Worm (Caenorhabditis elegans) whole organism, L2 larva: Measurements from ENCODE around the gene srsx-13.
A peak's percentile ranks its signal among the peaks of the same experiment; 100 is the strongest.

Experiments
- C34F6.9 ChIP-seq: fragments of 150-350 bp; optimal IDR thresholded peaks from 2 replicates; lab custom pipeline; 2014; ENCODE audit warnings: missing biosample characterization, missing genetic modification characterization
- F13H6.1 ChIP-seq: sonication (generic microtip); optimal IDR thresholded peaks from 2 replicates; lab custom pipeline; 2016; ENCODE audit warnings: missing genetic modification characterization, missing compliant biosample characterization
- R02D3.7 ChIP-seq: fragments of 150-350 bp; optimal IDR thresholded peaks from 2 replicates; lab custom pipeline; 2014; ENCODE audit warnings: missing biosample characterization, missing genetic modification characterization
- Y55F3AM.14 ChIP-seq: fragments of 200-800 bp; sonication (Bioruptor generic); optimal IDR thresholded peaks from 2 replicates; lab custom pipeline; 2018; ENCODE audit warnings: mild to moderate bottlenecking, missing genetic modification characterization, missing compliant biosample characterization
- ZK546.5 ChIP-seq: sonication (generic microtip); optimal IDR thresholded peaks from 2 replicates; lab custom pipeline; 2017; ENCODE audit warnings: missing biosample characterization, missing genetic modification characterization
- alr-1 ChIP-seq: fragments of 150-350 bp; optimal IDR thresholded peaks from 2 replicates; lab custom pipeline; 2014; ENCODE audit warnings: missing biosample characterization, missing genetic modification characterization
- aly-2 ChIP-seq: fragments of 150-350 bp; optimal IDR thresholded peaks from 2 replicates; lab custom pipeline; 2014; ENCODE audit warnings: missing biosample characterization, missing genetic modification characterization
- ama-1 ChIP-seq: fragments of 150-350 bp; optimal IDR thresholded peaks from 2 replicates; lab custom pipeline; 2018; ENCODE audit warnings: inconsistent platforms
- blmp-1 ChIP-seq: sonication (generic microtip); optimal IDR thresholded peaks from 2 replicates; lab custom pipeline; 2017; ENCODE audit warnings: missing genetic modification characterization, mild to moderate bottlenecking, missing compliant biosample characterization, antibody characterized with exemption, moderate library complexity; ENCODE audit not compliant: insufficient read depth
- ceh-82 ChIP-seq: fragments of 150-350 bp; optimal IDR thresholded peaks from 2 replicates; lab custom pipeline; 2014; ENCODE audit warnings: missing biosample characterization, missing genetic modification characterization
- crh-2 ChIP-seq: sonication (generic microtip); optimal IDR thresholded peaks from 2 replicates; lab custom pipeline; 2017; ENCODE audit warnings: missing biosample characterization, missing genetic modification characterization
- dmd-4 ChIP-seq: sonication (generic microtip); optimal IDR thresholded peaks from 2 replicates; lab custom pipeline; 2017; ENCODE audit warnings: missing biosample characterization, missing genetic modification characterization
- egl-27 ChIP-seq: sonication (generic microtip); optimal IDR thresholded peaks from 3 replicates; lab custom pipeline; 2017; ENCODE audit warnings: missing biosample characterization, missing genetic modification reagents, missing genetic modification characterization
- elt-1 ChIP-seq: fragments of 150-350 bp; optimal IDR thresholded peaks from 2 replicates; lab custom pipeline; 2014; ENCODE audit warnings: missing biosample characterization, missing genetic modification characterization
- elt-3 ChIP-seq: sonication (generic microtip); optimal IDR thresholded peaks from 2 replicates; lab custom pipeline; 2017; ENCODE audit warnings: missing biosample characterization, missing genetic modification characterization
- fos-1 ChIP-seq: fragments of 150-350 bp; optimal IDR thresholded peaks from 2 replicates; lab custom pipeline; 2014; ENCODE audit warnings: missing biosample characterization, missing genetic modification characterization
- lin-11 ChIP-seq: fragments of 150-350 bp; sonication (generic microtip); optimal IDR thresholded peaks from 2 replicates; lab custom pipeline; 2014; ENCODE audit warnings: missing biosample characterization, missing genetic modification characterization, inconsistent platforms, mixed read lengths
- lin-13 ChIP-seq: fragments of 150-350 bp; optimal IDR thresholded peaks from 2 replicates; lab custom pipeline; 2014; ENCODE audit warnings: missing biosample characterization, missing genetic modification reagents, missing genetic modification characterization
- lin-39 ChIP-seq: fragments of 150-350 bp; optimal IDR thresholded peaks from 2 replicates; lab custom pipeline; 2014; ENCODE audit warnings: missing biosample characterization, missing genetic modification reagents, missing genetic modification characterization
- lsy-2 ChIP-seq, 2 experiments: fragments of 150-350 bp in 1 of 2; sonication (generic microtip) in 1 of 2; optimal IDR thresholded peaks; 2 replicates each; lab custom pipeline; 2014 to 2017; ENCODE audit warnings: missing biosample characterization in 2 of 2, missing genetic modification characterization in 2 of 2
- mab-5 ChIP-seq: fragments of 150-350 bp; optimal IDR thresholded peaks from 2 replicates; lab custom pipeline; 2014; ENCODE audit warnings: missing biosample characterization, missing genetic modification characterization
- mbf-1 ChIP-seq: sonication (generic microtip); optimal IDR thresholded peaks from 2 replicates; lab custom pipeline; 2017; ENCODE audit warnings: missing biosample characterization, missing genetic modification characterization
- mdl-1 ChIP-seq, 2 experiments: fragments of 150-350 bp in 1 of 2; sonication (generic microtip) in 1 of 2; optimal IDR thresholded peaks; 2 replicates each; lab custom pipeline; 2017; ENCODE audit warnings: missing biosample characterization in 2 of 2, missing genetic modification characterization in 2 of 2
- nhr-11 ChIP-seq: fragments of 150-350 bp; optimal IDR thresholded peaks from 2 replicates; lab custom pipeline; 2014; ENCODE audit warnings: missing biosample characterization, missing genetic modification characterization
- nhr-21 ChIP-seq: fragments of 150-350 bp; optimal IDR thresholded peaks from 2 replicates; lab custom pipeline; 2014; ENCODE audit warnings: missing biosample characterization, missing genetic modification characterization
- nhr-23 ChIP-seq: fragments of 150-350 bp; optimal IDR thresholded peaks from 2 replicates; lab custom pipeline; 2014; ENCODE audit warnings: missing biosample characterization, missing genetic modification reagents, missing genetic modification characterization
- nhr-237 ChIP-seq: fragments of 150-350 bp; optimal IDR thresholded peaks from 2 replicates; lab custom pipeline; 2014; ENCODE audit warnings: missing biosample characterization, missing genetic modification characterization
- nhr-25 ChIP-seq: fragments of 150-350 bp; sonication (generic microtip); optimal IDR thresholded peaks from 3 replicates; lab custom pipeline; 2014; ENCODE audit warnings: missing biosample characterization, missing genetic modification characterization
- nhr-6 ChIP-seq: fragments of 150-350 bp; optimal IDR thresholded peaks from 2 replicates; lab custom pipeline; 2014; ENCODE audit warnings: missing biosample characterization, missing genetic modification characterization
- peb-1 ChIP-seq: fragments of 150-350 bp; optimal IDR thresholded peaks from 2 replicates; lab custom pipeline; 2014; ENCODE audit warnings: missing biosample characterization, missing genetic modification characterization
- sem-4 ChIP-seq: fragments of 150-350 bp; optimal IDR thresholded peaks from 2 replicates; lab custom pipeline; 2014; ENCODE audit warnings: missing biosample characterization, missing genetic modification reagents, missing genetic modification characterization
- skn-1 ChIP-seq: sonication (generic microtip); optimal IDR thresholded peaks from 2 replicates; lab custom pipeline; 2017; ENCODE audit warnings: missing biosample characterization, missing genetic modification characterization
- sma-3 ChIP-seq: sonication (generic microtip); optimal IDR thresholded peaks from 2 replicates; lab custom pipeline; 2016; ENCODE audit warnings: missing genetic modification reagents, missing genetic modification characterization, missing compliant biosample characterization
- sma-9 ChIP-seq, 2 experiments: fragments of 150-350 bp in 1 of 2; sonication (generic microtip) in 1 of 2; optimal IDR thresholded peaks; 2 replicates each; lab custom pipeline; 2014 to 2016; ENCODE audit warnings: missing genetic modification characterization in 2 of 2, mild to moderate bottlenecking in 1 of 2, missing biosample characterization in 1 of 2, missing compliant biosample characterization in 1 of 2, missing genetic modification reagents in 1 of 2, moderate library complexity in 1 of 2
- snpc-4 ChIP-seq: fragments of 150-350 bp; optimal IDR thresholded peaks from 2 replicates; lab custom pipeline; 2014; ENCODE audit warnings: missing biosample characterization, missing genetic modification characterization
- unc-55 ChIP-seq: fragments of 150-350 bp; sonication (generic microtip); optimal IDR thresholded peaks from 3 replicates; lab custom pipeline; 2014; ENCODE audit warnings: missing biosample characterization, missing genetic modification reagents, missing genetic modification characterization
- zag-1 ChIP-seq: fragments of 150-350 bp; optimal IDR thresholded peaks from 2 replicates; lab custom pipeline; 2014; ENCODE audit warnings: missing biosample characterization, missing genetic modification characterization
- ztf-11 ChIP-seq: sonication (generic microtip); optimal IDR thresholded peaks from 2 replicates; lab custom pipeline; 2017; ENCODE audit warnings: missing biosample characterization, missing genetic modification characterization
- ztf-4 ChIP-seq: fragments of 150-350 bp; optimal IDR thresholded peaks from 2 replicates; lab custom pipeline; 2014; ENCODE audit warnings: missing biosample characterization, missing genetic modification characterization

The srsx-13 gene

DNA sequence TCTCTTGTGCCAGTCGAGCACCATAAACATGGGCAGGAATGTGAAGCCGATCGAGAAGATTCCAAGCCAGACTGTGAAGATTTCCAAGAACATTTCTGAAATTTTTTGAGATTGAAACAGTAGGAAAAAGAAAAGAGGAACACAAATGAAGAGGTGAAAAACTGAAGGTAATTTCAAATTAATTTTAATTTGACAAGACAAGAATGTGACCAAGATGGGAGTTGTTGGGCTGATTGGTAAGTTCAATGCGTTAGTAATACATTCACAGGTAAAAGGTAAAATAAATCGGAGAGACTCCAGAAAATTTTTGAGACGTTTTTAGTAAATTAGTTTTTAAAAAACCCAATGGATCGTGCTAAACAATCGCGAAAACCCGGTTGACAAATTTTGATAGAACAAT is 47.7 kb upstream of the srsx-13 start, which contains the start of gene swt-7:
swt-7 (minus strand) TSS at position 101 of the 400 bp plus-strand sequence.
- TF ChIP-seq lin-13 (no peak), aly-2 (tag; lab: Kevin White, UChicago) (no peak), zag-1 (tag; lab: Kevin White, UChicago) (no peak), elt-1 (tag; lab: Kevin White, UChicago) (no peak), mbf-1 (no peak)
- TF ChIP-seq, all 48 proteins: peak for 0

DNA sequence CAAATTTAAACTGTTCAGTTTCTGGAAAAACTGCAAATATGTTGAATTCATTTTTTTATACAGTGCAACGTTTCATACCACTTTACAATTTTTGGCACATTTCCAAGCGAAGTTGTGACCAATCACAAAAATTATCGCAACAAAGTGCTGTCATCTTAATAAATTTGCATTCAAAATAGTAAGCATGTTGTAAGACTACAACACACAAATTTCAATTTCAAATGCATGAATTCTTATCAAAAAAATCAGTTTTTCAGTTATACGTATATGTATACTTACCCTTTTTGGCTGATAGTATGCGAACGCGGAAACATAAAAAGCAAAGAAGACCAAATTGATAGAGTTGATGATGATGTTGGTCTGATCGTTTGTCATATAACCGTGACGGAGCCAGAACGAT is 47.2 kb upstream of the srsx-13 start:
- peak; percentile 29 for TF ChIP-seq sma-9 (GFP tag; optimal IDR thresholded peaks at IDR 0.05; lab: Kevin White, UChicago)
- no peak for TF ChIP-seq sma-9 (tag; optimal IDR thresholded peaks at IDR 0.05; lab: Kevin White, UChicago)
- no peak for TF ChIP-seq ztf-11
- TF ChIP-seq sma-3 (GFP tag; lab: Kevin White, UChicago): no peak
- no peak for TF ChIP-seq skn-1 (tag; lab: Kevin White, UChicago)
- TF ChIP-seq fos-1: peak; percentile 97
- no peak for TF ChIP-seq lsy-2 (tag; optimal IDR thresholded peaks at IDR 0.05; lab: Kevin White, UChicago)
- peak; percentile 13 for TF ChIP-seq F13H6.1 (tag; lab: Kevin White, UChicago)
- peak; percentile 44 for TF ChIP-seq crh-2 (tag; lab: Kevin White, UChicago)
- TF ChIP-seq sem-4 (tag; lab: Kevin White, UChicago): no peak
- TF ChIP-seq, all 48 proteins: peak for 4

DNA sequence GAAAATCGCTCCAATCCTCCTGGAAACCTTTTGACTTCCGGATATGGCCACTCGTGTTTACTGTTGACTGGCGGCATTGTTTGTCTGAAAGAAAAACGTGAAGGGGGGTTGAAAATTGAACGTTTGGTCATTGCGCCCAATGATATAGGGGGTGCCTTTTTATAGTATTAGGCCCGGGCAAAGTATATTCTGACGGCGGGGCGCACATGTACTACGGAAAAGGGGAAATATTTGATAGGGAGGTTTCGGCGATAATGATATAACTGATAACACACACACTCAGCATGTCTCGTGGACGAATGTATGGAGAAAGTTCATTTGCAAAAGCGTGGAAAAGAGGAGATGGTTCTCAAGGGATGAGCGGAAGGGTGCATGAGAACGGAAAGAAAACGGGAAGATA is 44.6 kb upstream of the srsx-13 start, which contains the start of gene cpt-4:
cpt-4 (minus strand) TSS at position 84 of the 400 bp plus-strand sequence.
- TF ChIP-seq mdl-1 (tag; optimal IDR thresholded peaks at IDR 0.05; lab: Kevin White, UChicago): peak; percentile 10 to 24
- peak; percentile 47 for TF ChIP-seq crh-2 (tag; lab: Kevin White, UChicago)
- TF ChIP-seq fos-1: peak; percentile 92
- peak; percentile 25 for TF ChIP-seq F13H6.1 (tag; lab: Kevin White, UChicago)
- TF ChIP-seq skn-1 (tag; lab: Kevin White, UChicago): no peak
- TF ChIP-seq sma-9 (GFP tag; optimal IDR thresholded peaks at IDR 0.05; lab: Kevin White, UChicago): peak; percentile 80
- TF ChIP-seq sma-9 (tag; optimal IDR thresholded peaks at IDR 0.05; lab: Kevin White, UChicago): no peak
- peak; percentile 10 for TF ChIP-seq nhr-21
- TF ChIP-seq Y55F3AM.14 (GFP tag; lab: Kevin White, UChicago): peak; percentile 58
- no peak for TF ChIP-seq ZK546.5 (tag; lab: Kevin White, UChicago)
- no peak for TF ChIP-seq C34F6.9 (tag; lab: Kevin White, UChicago)

DNA sequence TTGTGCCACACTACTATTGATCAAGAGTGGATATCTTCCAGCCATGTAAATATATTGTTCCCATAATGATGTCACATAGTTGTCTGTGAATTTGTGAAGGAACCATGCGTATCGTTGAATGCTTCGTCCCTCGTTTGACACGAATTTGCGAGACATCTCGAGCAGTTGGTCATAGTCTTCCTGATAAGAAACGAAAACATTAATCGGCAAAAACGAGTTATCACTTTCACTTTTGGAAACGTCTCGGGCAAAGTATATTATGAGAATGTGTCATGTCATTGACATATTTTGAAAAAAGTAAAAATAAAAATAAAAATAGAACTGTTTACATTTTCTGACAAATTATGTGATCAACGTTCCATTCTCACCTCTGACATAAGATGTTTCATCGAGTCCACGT is 43.4 kb upstream of the srsx-13 start:
- TF ChIP-seq unc-55 (GFP tag; lab: Kevin White, UChicago) (no peak), dmd-4 (tag; lab: Kevin White, UChicago) (no peak), nhr-11 (tag; lab: Kevin White, UChicago) (no peak), C34F6.9 (tag; lab: Kevin White, UChicago) (no peak), sma-9 (GFP tag; optimal IDR thresholded peaks at IDR 0.05; lab: Kevin White, UChicago) (peak; percentile 5), sma-9 (tag; optimal IDR thresholded peaks at IDR 0.05; lab: Kevin White, UChicago) (no peak), nhr-21 (no peak), Y55F3AM.14 (GFP tag; lab: Kevin White, UChicago) (peak; percentile 11), crh-2 (tag; lab: Kevin White, UChicago) (peak; percentile 44), mab-5 (no peak), sma-3 (GFP tag; lab: Kevin White, UChicago) (no peak), fos-1 (peak; percentile 92), skn-1 (tag; lab: Kevin White, UChicago) (no peak), lin-39 (tag; lab: Kevin White, UChicago) (no peak), F13H6.1 (tag; lab: Kevin White, UChicago) (peak; percentile 22)

DNA sequence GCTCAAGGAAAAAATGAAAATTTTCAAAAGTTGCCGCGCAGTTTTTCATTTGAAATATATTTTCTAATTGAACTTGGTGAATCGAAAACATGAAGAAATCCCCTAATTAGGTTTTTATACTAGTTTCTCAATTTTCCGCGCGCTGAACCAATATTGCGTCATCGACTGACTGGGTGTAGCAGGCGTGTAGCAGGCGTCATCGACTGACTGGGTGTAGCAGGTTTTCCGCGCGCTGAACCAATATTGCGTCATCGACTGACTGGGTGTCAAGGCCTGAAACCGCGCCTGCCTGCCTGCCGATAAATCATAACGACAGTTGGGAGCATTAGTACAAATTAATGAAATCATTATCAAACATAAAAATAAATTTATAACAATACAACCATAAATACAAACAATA is 40.4 kb upstream of the srsx-13 start:
- TF ChIP-seq egl-27 (tag; lab: Kevin White, UChicago) (no peak), snpc-4 (tag; lab: Kevin White, UChicago) (no peak), R02D3.7 (tag; lab: Kevin White, UChicago) (no peak), blmp-1 (tag; lab: Kevin White, UChicago) (no peak), ceh-82 (no peak), sma-3 (GFP tag; lab: Kevin White, UChicago) (no peak), ztf-11 (no peak)

DNA sequence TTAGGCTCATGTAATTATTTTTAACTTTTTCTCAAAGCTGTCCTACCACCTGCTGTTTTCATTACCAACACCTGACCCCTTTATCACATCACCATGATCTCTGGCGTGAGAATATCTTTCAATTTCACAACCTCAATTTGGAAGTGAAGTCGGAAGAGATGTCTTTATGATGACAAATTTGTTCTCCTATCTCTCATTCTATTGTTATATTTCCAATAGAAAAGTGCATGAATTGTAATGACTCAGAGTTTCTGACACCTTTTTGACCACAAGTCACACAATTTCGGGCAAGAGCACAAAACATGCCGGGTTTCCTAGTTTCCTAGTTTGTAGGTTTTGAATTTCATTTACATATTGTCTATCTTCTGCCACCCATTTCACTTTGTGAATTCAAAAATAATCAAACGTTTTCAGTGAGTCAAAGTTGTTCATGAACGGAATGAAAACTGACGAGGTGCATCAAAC is 35.9 kb upstream of the srsx-13 start, which contains the start of gene srr-4:
srr-4 (plus strand) TSS at position 415 of the 465 bp plus-strand sequence.
- no peak for TF ChIP-seq nhr-237 (tag; lab: Kevin White, UChicago)
- TF ChIP-seq sem-4 (tag; lab: Kevin White, UChicago): no peak
- no peak for TF ChIP-seq ama-1 (lab: Kevin White, UChicago)
- no peak for TF ChIP-seq peb-1 (tag; lab: Kevin White, UChicago)
- no peak for TF ChIP-seq alr-1 (tag; lab: Kevin White, UChicago)
- no peak for TF ChIP-seq ztf-4 (tag; lab: Kevin White, UChicago)
- TF ChIP-seq ztf-11: no peak
- no peak for TF ChIP-seq R02D3.7 (tag; lab: Kevin White, UChicago)
- TF ChIP-seq nhr-25 (tag; lab: Kevin White, UChicago): no peak
- TF ChIP-seq sma-3 (GFP tag; lab: Kevin White, UChicago): no peak
- no peak for TF ChIP-seq nhr-6 (tag; lab: Kevin White, UChicago)
- no peak for TF ChIP-seq Y55F3AM.14 (GFP tag; lab: Kevin White, UChicago)
- no peak for TF ChIP-seq mdl-1 (tag; optimal IDR thresholded peaks at IDR 0.05; lab: Kevin White, UChicago)
- no peak for TF ChIP-seq lin-13
- TF ChIP-seq ZK546.5 (tag; lab: Kevin White, UChicago): no peak
- no peak for TF ChIP-seq nhr-21
- TF ChIP-seq elt-3 (tag; lab: Kevin White, UChicago): no peak
- no peak for TF ChIP-seq nhr-23 (tag; lab: Kevin White, UChicago)
- TF ChIP-seq sma-9 (GFP tag; optimal IDR thresholded peaks at IDR 0.05; lab: Kevin White, UChicago): peak; percentile 18
- no peak for TF ChIP-seq sma-9 (tag; optimal IDR thresholded peaks at IDR 0.05; lab: Kevin White, UChicago)
- TF ChIP-seq elt-1 (tag; lab: Kevin White, UChicago): no peak
- TF ChIP-seq unc-55 (GFP tag; lab: Kevin White, UChicago): no peak
- no peak for TF ChIP-seq lin-11 (tag; lab: Kevin White, UChicago)
